Fruit fly (Drosophila melanogaster) whole organism, wandering third instar larva: ENCODE data around the gene CG14153.

ENCODE experiments used
- Abd-B ChIP-seq: fragments of >200 bp; optimal IDR thresholded peaks from 2 replicates; lab custom pipeline; 2017; ENCODE audit warnings: missing biosample characterization, missing genetic modification characterization
- CG32264 ChIP-seq: fragments of 200-800 bp; sonication (Bioruptor generic); optimal IDR thresholded peaks from 2 replicates; lab custom pipeline; 2016; ENCODE audit warnings: missing biosample characterization, missing genetic modification characterization
- CG9705 ChIP-seq: fragments of 200-800 bp; sonication (Bioruptor generic); optimal IDR thresholded peaks from 2 replicates; lab custom pipeline; 2018; ENCODE audit warnings: missing biosample characterization, mild to moderate bottlenecking, missing genetic modification characterization
- CrebA ChIP-seq: fragments of 200-800 bp; sonication (Bioruptor generic); optimal IDR thresholded peaks from 2 replicates; lab custom pipeline; 2016; ENCODE audit warnings: missing biosample characterization, mild to moderate bottlenecking, missing genetic modification characterization, borderline replicate concordance
- Dfd ChIP-seq: fragments of >200 bp; optimal IDR thresholded peaks from 2 replicates; lab custom pipeline; 2017; ENCODE audit warnings: missing biosample characterization, missing genetic modification characterization
- Dif ChIP-seq: fragments of 200-275, 200-300 bp; sonication (Bioruptor generic); optimal IDR thresholded peaks from 2 replicates; lab custom pipeline; 2018; ENCODE audit warnings: missing biosample characterization, missing genetic modification characterization; ENCODE audit not compliant: partially characterized antibody
- GATAd ChIP-seq: sonication (Bioruptor generic); optimal IDR thresholded peaks from 2 replicates; lab custom pipeline; 2016; ENCODE audit warnings: missing biosample characterization, missing genetic modification characterization
- HLH106 ChIP-seq: fragments of 200-800 bp; optimal IDR thresholded peaks from 3 replicates; lab custom pipeline; 2019; ENCODE audit warnings: missing biosample characterization, mild to moderate bottlenecking, missing genetic modification characterization, moderate library complexity
- Hnf4 ChIP-seq: fragments of 200-800 bp; sonication (Bioruptor generic); optimal IDR thresholded peaks from 2 replicates; lab custom pipeline; 2016; ENCODE audit warnings: missing biosample characterization, mild to moderate bottlenecking, missing genetic modification characterization
- Hr78 ChIP-seq: fragments of >200 bp; optimal IDR thresholded peaks from 2 replicates; lab custom pipeline; 2017; ENCODE audit warnings: missing biosample characterization, missing genetic modification characterization
- Hr83 ChIP-seq: fragments of 200-300 bp; sonication (Bioruptor generic); optimal IDR thresholded peaks from 2 replicates; lab custom pipeline; 2016; ENCODE audit warnings: missing biosample characterization, mild to moderate bottlenecking, missing genetic modification characterization, moderate library complexity; ENCODE audit not compliant: poor library complexity, severe bottlenecking
- Jra ChIP-seq: sonication (Bioruptor generic); optimal IDR thresholded peaks from 2 replicates; lab custom pipeline; 2016; ENCODE audit warnings: missing biosample characterization, missing genetic modification characterization
- Mio ChIP-seq: sonication (Bioruptor generic); optimal IDR thresholded peaks from 2 replicates; lab custom pipeline; 2016; ENCODE audit warnings: missing biosample characterization, missing genetic modification characterization
- Myc ChIP-seq: fragments of >200 bp; optimal IDR thresholded peaks from 2 replicates; lab custom pipeline; 2017
- N ChIP-seq: fragments of >200 bp; optimal IDR thresholded peaks from 2 replicates; lab custom pipeline; 2018; ENCODE audit warnings: missing biosample characterization, missing external identifiers, missing genetic modification characterization
- OdsH ChIP-seq: fragments of 200-800 bp; sonication (Bioruptor generic); optimal IDR thresholded peaks from 2 replicates; lab custom pipeline; 2016; ENCODE audit warnings: missing biosample characterization, mild to moderate bottlenecking, missing genetic modification characterization
- Rel ChIP-seq, 2 experiments: fragments of 200-800 bp; sonication (Bioruptor generic) in 1 of 2; optimal IDR thresholded peaks; 2 replicates in 1 of 2; 3 replicates in 1 of 2; lab custom pipeline; 2016 to 2019; ENCODE audit warnings: mild to moderate bottlenecking in 2 of 2, missing biosample characterization in 2 of 2, missing genetic modification characterization in 2 of 2, moderate library complexity in 1 of 2
- Sp1 ChIP-seq: fragments of 200-800 bp; sonication (Bioruptor generic); optimal IDR thresholded peaks from 3 replicates; lab custom pipeline; 2019; ENCODE audit warnings: missing biosample characterization, mild to moderate bottlenecking, missing genetic modification characterization, moderate library complexity
- Vsx2 ChIP-seq: fragments of 200-300, 225-300 bp; sonication (Bioruptor generic); optimal IDR thresholded peaks from 2 replicates; lab custom pipeline; 2018; ENCODE audit warnings: missing biosample characterization, missing genetic modification characterization; ENCODE audit not compliant: partially characterized antibody
- br ChIP-seq: fragments of 200-800 bp; sonication (Bioruptor generic); optimal IDR thresholded peaks from 2 replicates; lab custom pipeline; 2016; ENCODE audit warnings: missing biosample characterization, missing genetic modification characterization
- brk ChIP-seq: fragments of 200-800 bp; sonication (Bioruptor generic); optimal IDR thresholded peaks from 2 replicates; lab custom pipeline; 2016; ENCODE audit warnings: missing biosample characterization, mild to moderate bottlenecking, missing genetic modification characterization
- dl ChIP-seq, 2 experiments: fragments of 175-275, 200-275 bp in 1 of 2; fragments of 200-275 bp in 1 of 2; sonication (Bioruptor generic); optimal IDR thresholded peaks; lab custom pipeline; 2018; ENCODE audit warnings: mild to moderate bottlenecking in 2 of 2, missing biosample characterization in 2 of 2, missing genetic modification characterization in 2 of 2, moderate library complexity in 2 of 2; ENCODE audit not compliant: partially characterized antibody in 2 of 2, insufficient read depth in 1 of 2
- dmrt93B ChIP-seq: fragments of 200-800 bp; sonication (Bioruptor generic); optimal IDR thresholded peaks from 2 replicates; lab custom pipeline; 2018; ENCODE audit warnings: missing biosample characterization, mild to moderate bottlenecking, missing genetic modification characterization
- dsf ChIP-seq: sonication (Bioruptor generic); optimal IDR thresholded peaks from 2 replicates; lab custom pipeline; 2016; ENCODE audit warnings: missing biosample characterization, missing genetic modification characterization, borderline replicate concordance
- ey ChIP-seq: fragments of 200-800 bp; sonication (Bioruptor generic); optimal IDR thresholded peaks from 2 replicates; lab custom pipeline; 2016; ENCODE audit warnings: missing biosample characterization, missing genetic modification characterization
- foxo ChIP-seq, 2 experiments: fragments of 200-800 bp; sonication (Bioruptor generic); optimal IDR thresholded peaks; 2 replicates in 1 of 2; 3 replicates in 1 of 2; lab custom pipeline; 2016 to 2017; ENCODE audit warnings: missing biosample characterization in 2 of 2, missing genetic modification characterization in 2 of 2
- fru ChIP-seq: fragments of 200-800 bp; sonication (Bioruptor generic); optimal IDR thresholded peaks from 3 replicates; lab custom pipeline; 2016; ENCODE audit warnings: missing biosample characterization, mild to moderate bottlenecking, missing genetic modification characterization
- h ChIP-seq: fragments of 200-800 bp; sonication (Bioruptor generic); optimal IDR thresholded peaks from 3 replicates; lab custom pipeline; 2016; ENCODE audit warnings: missing biosample characterization, mild to moderate bottlenecking, missing genetic modification characterization
- jim ChIP-seq: fragments of 175-275, 200-325 bp; sonication (Bioruptor generic); optimal IDR thresholded peaks from 2 replicates; lab custom pipeline; 2016; ENCODE audit warnings: missing biosample characterization, mild to moderate bottlenecking, missing genetic modification characterization
- lola ChIP-seq: fragments of >200 bp; optimal IDR thresholded peaks from 2 replicates; lab custom pipeline; 2017; ENCODE audit warnings: missing biosample characterization, missing genetic modification characterization
- pan ChIP-seq: fragments of >200 bp; optimal IDR thresholded peaks from 2 replicates; lab custom pipeline; 2017
- psq ChIP-seq: fragments of 200-800 bp; sonication (Bioruptor generic); optimal IDR thresholded peaks from 3 replicates; lab custom pipeline; 2017; ENCODE audit warnings: missing biosample characterization, mild to moderate bottlenecking, missing genetic modification characterization, moderate library complexity
- rgr ChIP-seq: fragments of 200-800 bp; sonication (Bioruptor generic); optimal IDR thresholded peaks from 3 replicates; lab custom pipeline; 2016; ENCODE audit warnings: missing biosample characterization, mild to moderate bottlenecking, missing genetic modification characterization
- sage ChIP-seq: fragments of 200-800 bp; sonication (Bioruptor generic); optimal IDR thresholded peaks from 2 replicates; lab custom pipeline; 2016; ENCODE audit warnings: missing biosample characterization, mild to moderate bottlenecking, missing genetic modification characterization
- sv ChIP-seq: fragments of 200-800 bp; sonication (Bioruptor generic); optimal IDR thresholded peaks from 3 replicates; lab custom pipeline; 2016; ENCODE audit warnings: missing biosample characterization, missing genetic modification characterization
- tai ChIP-seq: sonication (Bioruptor generic); optimal IDR thresholded peaks from 2 replicates; lab custom pipeline; 2016; ENCODE audit warnings: missing biosample characterization, missing genetic modification characterization
- usp ChIP-seq: fragments of >200 bp; optimal IDR thresholded peaks from 2 replicates; lab custom pipeline; 2017; ENCODE audit warnings: missing biosample characterization, missing genetic modification characterization
- woc ChIP-seq: sonication (Bioruptor generic); optimal IDR thresholded peaks from 2 replicates; lab custom pipeline; 2016; ENCODE audit warnings: missing biosample characterization, mild to moderate bottlenecking, missing genetic modification characterization

CG14153 gene

DNA sequence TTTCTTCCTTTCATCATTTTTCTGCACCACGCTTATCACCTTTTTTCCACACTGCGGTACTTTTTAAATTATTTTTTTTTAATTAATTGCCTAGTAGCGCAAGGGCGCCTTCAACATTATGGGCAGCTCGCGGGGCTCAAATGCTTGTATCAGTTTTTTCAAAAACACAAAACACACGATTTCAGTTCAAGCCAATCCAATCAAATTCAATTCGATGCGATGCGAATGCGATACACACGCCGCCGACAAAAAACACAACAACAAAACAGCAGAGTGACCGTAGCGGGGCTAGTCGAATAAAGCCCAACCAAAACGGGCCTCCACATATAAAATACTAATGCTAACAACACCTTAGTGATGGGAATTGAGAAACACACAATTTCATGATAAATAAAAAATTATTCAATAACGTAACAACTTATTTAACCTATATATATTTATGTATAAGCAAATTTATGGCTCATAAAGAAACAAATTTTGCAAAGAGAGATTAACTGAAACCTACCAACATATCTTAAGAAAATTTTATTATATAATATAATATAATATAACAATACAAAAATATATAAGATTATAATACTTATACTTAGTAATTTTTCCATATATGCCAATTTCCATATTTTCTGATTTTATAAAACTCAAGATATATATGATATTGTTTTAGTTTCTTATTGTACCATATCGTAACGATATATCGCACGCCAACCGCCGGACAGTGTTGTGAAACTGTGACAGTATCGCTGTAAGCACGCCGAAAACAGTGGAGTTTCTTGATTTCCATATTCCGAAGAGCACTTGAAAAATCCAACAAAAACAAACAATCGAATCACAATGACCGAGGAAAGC is 17.6 kb downstream of the CG14153 start, which contains the start of the genes CG32066 and CG8003 (continued):
- TF ChIP-seq Jra (GFP tag; lab: Kevin White, UChicago) (no peak), Dif (GFP tag; lab: Kevin White, UChicago) (no peak), h (peak; percentile 40), Sp1 (GFP tag; lab: Kevin White, UChicago) (peak; percentile 37), usp (no peak), tai (GFP tag; lab: Kevin White, UChicago) (peak; percentile 54)
- TF ChIP-seq, all 38 proteins: peak for 16

DNA sequence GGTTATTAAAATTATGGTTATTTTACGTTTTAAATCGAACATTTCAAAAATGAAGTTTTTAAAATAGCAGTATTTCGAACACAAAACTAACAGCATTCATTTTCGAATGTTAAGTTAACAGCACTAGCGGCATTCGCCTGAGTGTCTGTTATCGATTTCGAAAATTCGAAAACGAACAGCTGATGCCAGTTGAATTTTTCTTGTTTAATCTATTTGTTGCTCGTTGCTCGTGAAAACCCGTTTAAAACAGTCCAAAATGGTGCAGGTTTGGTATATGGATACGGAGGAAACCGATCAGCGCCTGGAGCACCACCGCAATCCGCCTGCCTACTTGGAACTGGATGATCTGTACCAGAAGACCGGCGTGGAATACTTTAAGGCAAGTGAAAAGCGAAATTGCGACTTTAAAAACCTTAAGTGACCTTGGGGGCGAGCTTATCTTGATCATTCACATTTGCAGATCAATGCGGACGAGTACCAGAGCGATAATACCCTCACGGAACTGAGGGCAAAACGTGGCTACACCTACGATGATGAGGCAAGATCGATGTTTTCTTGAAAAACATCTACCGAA is 19.9 kb downstream of the CG14153 start, which contains the start of gene Adi1:
Gene Adi1 (plus strand): TSS at position 187 of the 574 bp plus-strand sequence.
- no peak for TF ChIP-seq Rel (GFP tag; optimal IDR thresholded peaks at IDR 0.05; lab: Kevin White, UChicago)
- peak; percentile 7 for TF ChIP-seq Rel (tag; optimal IDR thresholded peaks at IDR 0.05; lab: Kevin White, UChicago)
- peak in 1 of 2 experiments; percentile 24 for TF ChIP-seq foxo (GFP tag; optimal IDR thresholded peaks at IDR 0.05; lab: Kevin White, UChicago)
- TF ChIP-seq sv = no peak
- TF ChIP-seq N (GFP tag; lab: Kevin White, UChicago) = no peak
- peak; percentile 23 for TF ChIP-seq brk
- TF ChIP-seq, all 38 proteins: peak for 3

DNA sequence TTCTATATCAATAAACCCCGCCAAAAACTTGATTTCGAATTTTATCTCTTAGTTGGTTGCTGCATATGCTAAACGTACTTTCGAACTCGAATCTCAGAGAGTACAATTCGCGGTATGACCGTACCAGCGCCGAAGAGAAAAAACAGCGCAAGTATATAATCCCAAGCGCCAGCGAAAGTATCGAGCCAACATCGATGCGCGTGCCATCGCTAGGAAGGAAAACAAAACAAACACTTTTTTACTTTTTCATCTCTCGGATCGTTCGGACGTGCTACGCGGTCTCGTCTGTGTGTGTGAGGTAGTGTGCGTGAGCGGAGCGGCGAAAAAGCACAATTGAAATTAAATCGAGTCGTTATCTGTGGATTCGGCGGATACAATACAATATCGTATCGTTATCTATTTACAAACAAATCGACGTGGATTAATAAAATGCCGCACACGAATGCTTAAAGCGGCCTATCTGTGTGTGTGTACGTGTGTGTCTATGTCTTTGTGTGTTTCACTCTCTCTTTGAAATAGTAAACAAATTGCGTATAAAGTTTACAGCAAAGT is 21.3 kb downstream of the CG14153 start, which contains the start of gene simj:
Gene simj (plus strand): TSS at position 229 of the 552 bp plus-strand sequence.
- TF ChIP-seq sage (GFP tag; lab: Kevin White, UChicago) (no peak), dmrt93B (GFP tag; lab: Kevin White, UChicago) (no peak), jim (GFP tag; lab: Kevin White, UChicago) (peak; percentile 49), sv (peak; percentile 48), Hnf4 (peak; percentile 60), Vsx2 (GFP tag; lab: Kevin White, UChicago) (no peak), brk (peak; percentile 77), Mio (no peak), GATAd (GFP tag; lab: Kevin White, UChicago) (no peak), CG9705 (no peak), Myc (lab: Kevin White, UChicago) (peak; percentile 65), fru (peak; percentile 59), Jra (GFP tag; lab: Kevin White, UChicago) (peak; percentile 74), dl (GFP tag; optimal IDR thresholded peaks at IDR 0.05; lab: Kevin White, UChicago; ENCODE audit: insufficient read depth in 1 of 2, partially characterized antibody in 2 of 2) (no peak), Rel (GFP tag; optimal IDR thresholded peaks at IDR 0.05; lab: Kevin White, UChicago) (no peak), Rel (tag; optimal IDR thresholded peaks at IDR 0.05; lab: Kevin White, UChicago) (peak; percentile 82), CrebA (GFP tag; lab: Kevin White, UChicago) (peak; percentile 54), OdsH (GFP tag; lab: Kevin White, UChicago) (peak; percentile 53), Dfd (GFP tag; lab: Kevin White, UChicago) (no peak), Hr83 (GFP tag; lab: Kevin White, UChicago) (peak; percentile 93), tai (GFP tag; lab: Kevin White, UChicago) (peak; percentile 8), foxo (GFP tag; optimal IDR thresholded peaks at IDR 0.05; lab: Kevin White, UChicago) (peak in 1 of 2 experiments; percentile 51), Dif (GFP tag; lab: Kevin White, UChicago) (peak; percentile 25), Sp1 (GFP tag; lab: Kevin White, UChicago) (peak; percentile 68), Abd-B (GFP tag; lab: Kevin White, UChicago) (no peak), usp (no peak), br (peak; percentile 62), pan (lab: Kevin White, UChicago) (no peak), rgr (GFP tag; lab: Kevin White, UChicago) (peak; percentile 61), Hr78 (GFP tag; lab: Kevin White, UChicago) (no peak), N (GFP tag; lab: Kevin White, UChicago) (peak; percentile 34), ey (peak; percentile 7), CG32264 (GFP tag; lab: Kevin White, UChicago) (no peak), HLH106 (tag; lab: Kevin White, UChicago) (peak; percentile 31), lola (GFP tag; lab: Kevin White, UChicago) (no peak), dsf (no peak), h (peak; percentile 81), woc (GFP tag; lab: Kevin White, UChicago) (peak; percentile 51), psq (GFP tag; lab: Kevin White, UChicago) (peak; percentile 41)
